Worm (Caenorhabditis elegans) whole organism, L4/young adult: Measurements from ENCODE around the gene B0361.4.

Source experiments
- W03F9.2 ChIP-seq: fragments of 150-350 bp; optimal IDR thresholded peaks from 2 replicates; lab custom pipeline; 2014; ENCODE audit warnings: missing biosample characterization, missing genetic modification characterization
- dao-5 ChIP-seq: sonication (generic microtip); optimal IDR thresholded peaks from 2 replicates; lab custom pipeline; 2016; ENCODE audit warnings: missing genotype, missing genetic modification characterization, moderate library complexity, missing compliant biosample characterization
- him-1 ChIP-seq: sonication (generic microtip); optimal IDR thresholded peaks from 2 replicates; lab custom pipeline; 2016; ENCODE audit warnings: missing genotype, missing genetic modification reagents, missing genetic modification characterization, missing compliant biosample characterization

Gene B0361.4

ce11 chrIII:7238727-7239126 lies 20.1 kb upstream of the B0361.4 start, which contains the start of gene pars-1:
Gene pars-1, plus strand, starts transcription at chrIII:7239027.
- no peak for TF ChIP-seq W03F9.2 (tag; lab: Kevin White, UChicago)
- no peak for TF ChIP-seq dao-5 (tag; lab: Kevin White, UChicago)
- TF ChIP-seq him-1 (tag; lab: Kevin White, UChicago) = no peak

ce11 chrIII:7239416-7239815 lies 19.4 kb upstream of the B0361.4 start:
- TF ChIP-seq him-1 (tag; lab: Kevin White, UChicago) (no peak), W03F9.2 (tag; lab: Kevin White, UChicago) (no peak), dao-5 (tag; lab: Kevin White, UChicago) (no peak)

ce11 chrIII:7241065-7241464 lies 17.7 kb upstream of the B0361.4 start, which contains the start of gene ztf-31:
Gene ztf-31, plus strand, starts transcription at chrIII:7241365.
- TF ChIP-seq dao-5 (tag; lab: Kevin White, UChicago) = no peak
- TF ChIP-seq W03F9.2 (tag; lab: Kevin White, UChicago) = no peak
- TF ChIP-seq him-1 (tag; lab: Kevin White, UChicago) = no peak

- TF ChIP-seq W03F9.2 (tag; lab: Kevin White, UChicago) = no peak
- TF ChIP-seq him-1 (tag; lab: Kevin White, UChicago) = no peak
- no peak for TF ChIP-seq dao-5 (tag; lab: Kevin White, UChicago)
These were observed 15.8 kb upstream of the B0361.4 start, which contains the start of gene osm-10 for ce11 chrIII:7242988-7243387. Gene osm-10, plus strand, starts transcription at chrIII:7243280.

ce11 chrIII:7246389-7246788 lies 12.4 kb upstream of the B0361.4 start:
- TF ChIP-seq W03F9.2 (tag; lab: Kevin White, UChicago) (no peak), him-1 (tag; lab: Kevin White, UChicago) (no peak), dao-5 (tag; lab: Kevin White, UChicago) (no peak)

- TF ChIP-seq him-1 (tag; lab: Kevin White, UChicago) = no peak
- TF ChIP-seq dao-5 (tag; lab: Kevin White, UChicago) = no peak
- TF ChIP-seq W03F9.2 (tag; lab: Kevin White, UChicago) = no peak
These were observed 11.1 kb upstream of the B0361.4 start, which contains the start of gene zmp-6 for ce11 chrIII:7247740-7248139. Gene zmp-6, minus strand, starts transcription at chrIII:7247840.

- TF ChIP-seq dao-5 (tag; lab: Kevin White, UChicago) (no peak), him-1 (tag; lab: Kevin White, UChicago) (no peak), W03F9.2 (tag; lab: Kevin White, UChicago) (no peak)
These were observed 5.1 kb upstream of the B0361.4 start for ce11 chrIII:7253669-7254068.

ce11 chrIII:7262592-7262991 lies 3.8 kb downstream of the B0361.4 start:
- TF ChIP-seq W03F9.2 (tag; lab: Kevin White, UChicago) = no peak
- TF ChIP-seq dao-5 (tag; lab: Kevin White, UChicago) = no peak
- TF ChIP-seq him-1 (tag; lab: Kevin White, UChicago) = no peak

ce11 chrIII:7263028-7263427 lies 4.2 kb downstream of the B0361.4 start:
- TF ChIP-seq W03F9.2 (tag; lab: Kevin White, UChicago) (no peak), dao-5 (tag; lab: Kevin White, UChicago) (no peak), him-1 (tag; lab: Kevin White, UChicago) (no peak)

- TF ChIP-seq W03F9.2 (tag; lab: Kevin White, UChicago) = no peak
- TF ChIP-seq him-1 (tag; lab: Kevin White, UChicago) = no peak
- no peak for TF ChIP-seq dao-5 (tag; lab: Kevin White, UChicago)
These were observed 12.3 kb downstream of the B0361.4 start for ce11 chrIII:7271083-7271482.

ce11 chrIII:7272088-7272487 lies 13.3 kb downstream of the B0361.4 start:
- TF ChIP-seq W03F9.2 (tag; lab: Kevin White, UChicago) = no peak
- TF ChIP-seq him-1 (tag; lab: Kevin White, UChicago) = no peak

ce11 chrIII:7272828-7273227 lies 14.0 kb downstream of the B0361.4 start:
- no peak for TF ChIP-seq him-1 (tag; lab: Kevin White, UChicago)
- TF ChIP-seq W03F9.2 (tag; lab: Kevin White, UChicago) = no peak
- no peak for TF ChIP-seq dao-5 (tag; lab: Kevin White, UChicago)

ce11 chrIII:7273718-7274117 lies 14.9 kb downstream of the B0361.4 start:
- no peak for TF ChIP-seq him-1 (tag; lab: Kevin White, UChicago)
- TF ChIP-seq W03F9.2 (tag; lab: Kevin White, UChicago) = no peak
- TF ChIP-seq dao-5 (tag; lab: Kevin White, UChicago) = no peak

ce11 chrIII:7275296-7275695 lies 16.5 kb downstream of the B0361.4 start, which contains the start of gene psd-1:
Gene psd-1, minus strand, starts transcription at chrIII:7275396.
- TF ChIP-seq him-1 (tag; lab: Kevin White, UChicago) = no peak
- TF ChIP-seq W03F9.2 (tag; lab: Kevin White, UChicago) = no peak
- no peak for TF ChIP-seq dao-5 (tag; lab: Kevin White, UChicago)
